Fruit fly (Drosophila melanogaster): Measurements from ENCODE around the gene Met.

dm6 chrX:11576540-11576939 is 39.4 kb upstream of the Met start, which contains the start of gene CG11695:
- TF ChIP-seq gsb-n (tag; optimal IDR thresholded peaks at IDR 0.05) (peak; percentile 44), CG13123 (GFP tag; optimal IDR thresholded peaks at IDR 0.05) (no peak), Bgb (GFP tag; IDR thresholded peaks at IDR 0.05; ENCODE audit: partially characterized antibody) (no peak), usp (GFP tag; optimal IDR thresholded peaks at IDR 0.05) (no peak), CG4820 (GFP tag; optimal IDR thresholded peaks at IDR 0.05) (peak; percentile 48), br (optimal IDR thresholded peaks at IDR 0.05) (no peak), pan (optimal IDR thresholded peaks at IDR 0.05) (no peak), pan (GFP tag; optimal IDR thresholded peaks at IDR 0.05 in 1 of 2, IDR thresholded peaks at IDR 0.05 in 1 of 2) (peak in 1 of 2 experiments; percentile 45), dimm (GFP tag; IDR thresholded peaks at IDR 0.05) (no peak), CG31365 (tag; optimal IDR thresholded peaks at IDR 0.05) (no peak)
